Fruit fly (Drosophila melanogaster): Measurements from ENCODE around the gene CG14787.
A peak's percentile ranks its signal among the peaks of the same experiment; 100 is the strongest.

Gene CG14787

DNA sequence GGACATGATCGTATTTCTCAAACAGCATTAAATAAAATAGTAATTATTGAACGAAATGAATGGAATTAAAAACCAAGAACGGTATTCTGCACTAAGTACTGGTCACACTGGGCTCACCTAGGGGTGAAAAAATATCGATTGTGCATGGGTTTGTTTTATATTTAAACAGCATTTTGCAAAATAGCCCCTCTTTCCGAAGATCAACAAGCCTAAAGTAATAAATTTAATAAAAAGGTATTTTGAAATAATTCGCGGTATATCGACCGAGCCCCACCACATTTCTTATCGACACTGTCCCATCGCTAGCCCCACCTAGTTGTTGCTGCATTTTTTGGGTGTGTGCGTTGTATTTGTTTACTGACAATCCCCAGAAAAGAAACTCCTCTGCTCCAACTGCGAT, 9.1 kb upstream of the CG14787 start, which contains the start of gene pck (continued):
- TF ChIP-seq fkh (GFP tag; optimal IDR thresholded peaks at IDR 0.05) = no peak
- peak; percentile 67 for TF ChIP-seq OdsH (GFP tag; optimal IDR thresholded peaks at IDR 0.05)
- TF ChIP-seq Hr4 (GFP tag; optimal IDR thresholded peaks at IDR 0.05) = no peak
- TF ChIP-seq CG10631 (GFP tag; optimal IDR thresholded peaks at IDR 0.05) = no peak
- TF ChIP-seq CG7368 (GFP tag; optimal IDR thresholded peaks at IDR 0.05) = peak; percentile 51
- TF ChIP-seq Blimp-1 (GFP tag; optimal IDR thresholded peaks at IDR 0.05) = no peak
- no peak for TF ChIP-seq CG6854 (GFP tag; optimal IDR thresholded peaks at IDR 0.05)

DNA sequence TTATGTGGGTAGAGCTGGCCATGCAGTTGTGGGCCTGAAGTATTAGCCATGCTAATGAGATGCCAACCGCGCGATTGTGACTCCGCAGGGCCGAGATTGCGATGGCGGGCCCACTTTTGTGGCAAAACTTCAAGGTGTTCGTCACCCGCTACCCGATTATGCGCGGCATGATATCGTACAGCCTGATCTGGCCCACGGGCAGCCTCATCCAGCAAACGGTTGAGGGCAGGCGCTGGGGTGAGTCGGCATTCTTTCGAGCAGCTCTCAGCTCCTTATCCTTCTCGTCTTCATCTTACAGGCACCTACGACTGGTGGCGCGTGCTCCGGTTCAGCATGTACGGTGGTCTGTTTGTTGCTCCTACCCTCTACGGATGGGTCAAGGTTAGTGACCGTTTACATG, 8.2 kb upstream of the CG14787 start, which contains the start of gene CG32808:
Gene CG32808, minus strand, starts transcription at position 101 of the 400 bp plus-strand sequence.
- TF ChIP-seq CG8119 (GFP tag; IDR thresholded peaks at IDR 0.05) (no peak), salr (GFP tag; optimal IDR thresholded peaks at IDR 0.05) (no peak), CG6163 (GFP tag; IDR thresholded peaks at IDR 0.05) (no peak), CG6808 (GFP tag; optimal IDR thresholded peaks at IDR 0.05) (no peak), CG34406 (GFP tag; optimal IDR thresholded peaks at IDR 0.05) (no peak), CG8319 (GFP tag; optimal IDR thresholded peaks at IDR 0.05) (no peak), achi (GFP tag; optimal IDR thresholded peaks at IDR 0.05) (no peak), lz (GFP tag; optimal IDR thresholded peaks at IDR 0.05) (no peak), ss (GFP tag; optimal IDR thresholded peaks at IDR 0.05) (no peak)

DNA sequence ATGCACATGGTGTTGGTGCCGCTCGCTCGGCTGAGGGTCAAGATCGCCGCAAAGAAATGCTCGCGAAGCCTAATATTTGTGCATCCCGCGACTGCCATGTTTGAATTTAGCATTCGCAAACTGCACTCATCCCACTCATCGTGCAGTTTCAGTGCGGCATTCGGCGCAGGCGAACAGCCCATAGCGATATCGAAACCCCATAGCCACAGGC, 5.8 kb upstream of the CG14787 start, which contains the start of gene CG14778:
Gene CG14778, plus strand, starts transcription at position 112 of the 211 bp plus-strand sequence.
- TF ChIP-seq vri (GFP tag; optimal IDR thresholded peaks at IDR 0.05) (no peak), CG3919 (GFP tag; optimal IDR thresholded peaks at IDR 0.05) (no peak), CG6792 (GFP tag; optimal IDR thresholded peaks at IDR 0.05) (no peak), Ets96B (tag; optimal IDR thresholded peaks at IDR 0.05) (no peak), CG15336 (GFP tag; IDR thresholded peaks at IDR 0.05) (no peak), dac (GFP tag; optimal IDR thresholded peaks at IDR 0.05) (no peak), Hr38 (GFP tag; optimal IDR thresholded peaks at IDR 0.05) (no peak), CG11902 (GFP tag; optimal IDR thresholded peaks at IDR 0.05) (no peak), acj6 (GFP tag; optimal IDR thresholded peaks at IDR 0.05) (no peak), CG10669 (GFP tag; optimal IDR thresholded peaks at IDR 0.05) (no peak), spab (GFP tag; optimal IDR thresholded peaks at IDR 0.05) (no peak), CG8632 (GFP tag; optimal IDR thresholded peaks at IDR 0.05) (no peak)

DNA sequence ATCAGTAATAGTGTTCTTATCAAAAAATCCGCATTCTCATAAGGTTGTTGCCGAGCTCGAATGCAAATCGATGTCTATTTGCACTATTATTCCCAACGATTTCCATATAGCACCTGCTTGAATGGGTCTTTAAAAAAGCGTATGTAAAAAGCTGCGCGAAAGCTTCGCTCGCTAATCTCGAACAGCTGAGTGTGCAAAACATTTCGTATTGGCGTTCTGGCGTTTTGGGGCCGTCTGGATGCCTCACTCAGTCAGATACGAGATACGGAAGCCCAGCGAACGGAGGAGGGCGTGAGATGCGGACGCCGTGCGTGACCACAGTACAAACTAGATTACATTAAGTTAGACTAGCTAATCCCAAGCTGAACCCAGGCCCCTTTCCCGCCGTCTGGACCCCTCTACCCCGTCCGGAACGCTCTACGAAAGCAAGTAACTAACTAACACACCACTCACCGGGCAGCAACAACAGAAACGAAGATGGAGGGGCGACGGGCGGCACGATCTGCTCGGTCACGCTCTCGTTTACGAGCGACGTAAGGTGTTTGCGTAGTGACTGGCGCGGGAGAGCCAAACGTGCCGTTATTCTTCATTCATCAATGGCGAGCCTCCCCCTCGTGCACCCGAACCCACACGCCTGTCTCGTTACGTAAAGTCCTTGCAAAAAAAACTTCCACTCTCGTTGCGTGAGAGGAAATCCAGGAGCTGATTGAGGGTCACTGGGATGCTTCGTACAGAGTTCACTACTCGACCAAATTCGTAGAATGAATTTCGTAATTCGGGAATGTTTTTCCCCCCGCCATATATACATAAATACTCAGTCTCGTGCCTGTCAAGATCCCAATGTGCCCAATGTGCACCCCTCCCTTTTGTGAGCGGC, 5.3 kb upstream of the CG14787 start:
- peak; percentile 34 for TF ChIP-seq CG16779 (tag; optimal IDR thresholded peaks at IDR 0.05)
- TF ChIP-seq Met (GFP tag; optimal IDR thresholded peaks at IDR 0.05) = peak; percentile 0
- no peak for TF ChIP-seq esn (GFP tag; optimal IDR thresholded peaks at IDR 0.05)
- TF ChIP-seq Ets96B (tag; optimal IDR thresholded peaks at IDR 0.05) = no peak
- 0 out of 2 replicates have a peak, but pooled peaks have one; percentile 1 for TF ChIP-seq CG11294 (GFP tag; IDR thresholded peaks at IDR 0.05)
- peak in 1 of 2 experiments; percentile 16 for TF ChIP-seq ss (GFP tag; optimal IDR thresholded peaks at IDR 0.05)
- no peak for TF ChIP-seq CG8119 (GFP tag; IDR thresholded peaks at IDR 0.05)
- no peak for TF ChIP-seq CG6163 (GFP tag; IDR thresholded peaks at IDR 0.05)
- no peak for TF ChIP-seq Sox14 (GFP tag; optimal IDR thresholded peaks at IDR 0.05)
